Worm (Caenorhabditis elegans) whole organism, midembryonic: Measurements from ENCODE around the gene lgc-28.
"Not testable (repeated sequence)": the region's sequence is repeated elsewhere in the genome, so short reads cannot be mapped to it uniquely, and the experiment has no call there.

Source experiments
- T22C8.4 ChIP-seq: fragments of 200-800 bp; sonication (Bioruptor generic); IDR thresholded peaks from 2 replicates; pipeline ENCODE4 v1.3.6; 2022; ENCODE audit warnings: missing genetic modification characterization, missing compliant biosample characterization
- cog-1 ChIP-seq: sonication (generic microtip); optimal IDR thresholded peaks from 2 replicates; lab custom pipeline; 2016; ENCODE audit warnings: missing genetic modification characterization, missing compliant biosample characterization
- flt-1 ChIP-seq: fragments of 200-800 bp; sonication (Bioruptor generic); IDR thresholded peaks from 2 replicates; pipeline ENCODE4 v1.3.6; 2022; ENCODE audit warnings: missing genetic modification characterization, missing compliant biosample characterization
- klf-2 ChIP-seq: fragments of 200-800 bp; sonication (Bioruptor generic); conservative IDR thresholded peaks from 2 replicates; pipeline ENCODE4 v1.3.6; 2022; ENCODE audit warnings: missing genetic modification reagents, missing genetic modification characterization, missing compliant biosample characterization
- med-1 ChIP-seq: sonication (generic microtip); optimal IDR thresholded peaks from 2 replicates; lab custom pipeline; 2017; ENCODE audit warnings: missing genetic modification characterization, mild to moderate bottlenecking, missing compliant biosample characterization, antibody characterized with exemption, missing genetic modification reagents; ENCODE audit not compliant: insufficient read depth
- ref-1 ChIP-seq: fragments of 200-800 bp; sonication (Bioruptor generic); conservative IDR thresholded peaks from 2 replicates; pipeline ENCODE4 v1.3.6; 2022; ENCODE audit warnings: missing genetic modification reagents, missing genetic modification characterization, missing compliant biosample characterization
- tab-1 ChIP-seq: fragments of 200-800 bp; sonication (Bioruptor generic); IDR thresholded peaks from 2 replicates; pipeline ENCODE4 v1.3.6; 2022; ENCODE audit warnings: missing genetic modification characterization, missing compliant biosample characterization
- ztf-23 ChIP-seq: fragments of 200-800 bp; sonication (Bioruptor generic); IDR thresholded peaks from 2 replicates; pipeline ENCODE4 v1.3.6; 2022; ENCODE audit warnings: missing genetic modification reagents, missing genetic modification characterization, missing compliant biosample characterization
- ztf-29 ChIP-seq: fragments of 200-800 bp; sonication (Bioruptor generic); IDR thresholded peaks from 2 replicates; pipeline ENCODE4 v1.3.6; 2022; ENCODE audit warnings: missing genetic modification reagents, missing genetic modification characterization, missing compliant biosample characterization

lgc-28 gene

ce11 chrII:2624792-2625191 lies at the start of gene lgc-28:
TSS of gene lgc-28 (plus strand) at chrII:2625092.
- TF ChIP-seq cog-1 (tag; lab: Kevin White, UChicago) = no peak
- no peak for TF ChIP-seq med-1 (GFP tag; lab: Kevin White, UChicago)
- no peak for TF ChIP-seq ztf-23 (GFP tag; lab: Robert Waterston, UW)
- TF ChIP-seq klf-2 (GFP tag; lab: Robert Waterston, UW) = no peak
- no peak for TF ChIP-seq ref-1
- no peak for TF ChIP-seq ztf-29 (GFP tag; lab: Robert Waterston, UW)
- TF ChIP-seq T22C8.4 = no peak
- no peak for TF ChIP-seq tab-1 (GFP tag; lab: Robert Waterston, UW)
- TF ChIP-seq flt-1 (GFP tag; lab: Robert Waterston, UW) = no peak

ce11 chrII:2578216-2578615 lies 46.7 kb upstream of the lgc-28 start:
- no peak for TF ChIP-seq ztf-23 (GFP tag; lab: Robert Waterston, UW)
- no peak for TF ChIP-seq tab-1 (GFP tag; lab: Robert Waterston, UW)
- TF ChIP-seq klf-2 (GFP tag; lab: Robert Waterston, UW) = no peak
- TF ChIP-seq flt-1 (GFP tag; lab: Robert Waterston, UW) = no peak
- TF ChIP-seq cog-1 (tag; lab: Kevin White, UChicago) = no peak
- no peak for TF ChIP-seq ref-1
- no peak for TF ChIP-seq med-1 (GFP tag; lab: Kevin White, UChicago)
- no peak for TF ChIP-seq ztf-29 (GFP tag; lab: Robert Waterston, UW)
- TF ChIP-seq T22C8.4 = no peak

- TF ChIP-seq klf-2 (GFP tag; lab: Robert Waterston, UW) (no peak), tab-1 (GFP tag; lab: Robert Waterston, UW) (no peak), ref-1 (no peak), ztf-29 (GFP tag; lab: Robert Waterston, UW) (no peak), T22C8.4 (no peak), flt-1 (GFP tag; lab: Robert Waterston, UW) (no peak), ztf-23 (GFP tag; lab: Robert Waterston, UW) (no peak), cog-1 (tag; lab: Kevin White, UChicago) (no peak), med-1 (GFP tag; lab: Kevin White, UChicago) (no peak)
Observed at ce11 chrII:2583044-2583443, 41.8 kb upstream of the lgc-28 start, which contains the start of gene sri-74. TSS of gene sri-74 (minus strand) at chrII:2583144.

ce11 chrII:2585493-2585892 lies 39.4 kb upstream of the lgc-28 start, which contains the start of gene sri-36:
TSS of gene sri-36 (minus strand) at chrII:2585593.
- no peak for TF ChIP-seq flt-1 (GFP tag; lab: Robert Waterston, UW)
- TF ChIP-seq ztf-23 (GFP tag; lab: Robert Waterston, UW) = no peak
- no peak for TF ChIP-seq T22C8.4
- TF ChIP-seq med-1 (GFP tag; lab: Kevin White, UChicago) = no peak
- no peak for TF ChIP-seq cog-1 (tag; lab: Kevin White, UChicago)
- TF ChIP-seq tab-1 (GFP tag; lab: Robert Waterston, UW) = no peak
- TF ChIP-seq ztf-29 (GFP tag; lab: Robert Waterston, UW) = no peak

ce11 chrII:2586861-2587554 lies 37.9 kb upstream of the lgc-28 start, which contains the start of the genes F33H12.7 and sri-39:
TSS of gene F33H12.7 (minus strand) at chrII:2586911.
TSS of gene sri-39 (plus strand) at chrII:2587504.
- TF ChIP-seq med-1 (GFP tag; lab: Kevin White, UChicago) = no peak
- no peak for TF ChIP-seq tab-1 (GFP tag; lab: Robert Waterston, UW)
- no peak for TF ChIP-seq T22C8.4
- TF ChIP-seq ztf-23 (GFP tag; lab: Robert Waterston, UW) = no peak
- TF ChIP-seq ref-1 = no peak
- no peak for TF ChIP-seq cog-1 (tag; lab: Kevin White, UChicago)
- no peak for TF ChIP-seq ztf-29 (GFP tag; lab: Robert Waterston, UW)
- TF ChIP-seq flt-1 (GFP tag; lab: Robert Waterston, UW) = no peak
- no peak for TF ChIP-seq klf-2 (GFP tag; lab: Robert Waterston, UW)

- not testable (repeated sequence) for TF ChIP-seq ref-1; T22C8.4; tab-1 (GFP tag; lab: Robert Waterston, UW)
Observed at ce11 chrII:2600176-2600575, 24.7 kb upstream of the lgc-28 start, which contains the start of gene F33H12.1. TSS of gene F33H12.1 (plus strand) at chrII:2600476.

- TF ChIP-seq ztf-23 (GFP tag; lab: Robert Waterston, UW) (no peak), cog-1 (tag; lab: Kevin White, UChicago) (no peak), T22C8.4 (no peak), med-1 (GFP tag; lab: Kevin White, UChicago) (no peak), ref-1 (no peak), klf-2 (GFP tag; lab: Robert Waterston, UW) (no peak), flt-1 (GFP tag; lab: Robert Waterston, UW) (no peak), tab-1 (GFP tag; lab: Robert Waterston, UW) (no peak), ztf-29 (GFP tag; lab: Robert Waterston, UW) (no peak)
Observed at ce11 chrII:2600931-2601330, 24.0 kb upstream of the lgc-28 start.

- no peak for TF ChIP-seq med-1 (GFP tag; lab: Kevin White, UChicago)
- TF ChIP-seq flt-1 (GFP tag; lab: Robert Waterston, UW) = no peak
- no peak for TF ChIP-seq T22C8.4
- TF ChIP-seq klf-2 (GFP tag; lab: Robert Waterston, UW) = no peak
- no peak for TF ChIP-seq cog-1 (tag; lab: Kevin White, UChicago)
- no peak for TF ChIP-seq ztf-29 (GFP tag; lab: Robert Waterston, UW)
- TF ChIP-seq ztf-23 (GFP tag; lab: Robert Waterston, UW) = no peak
- no peak for TF ChIP-seq ref-1
- no peak for TF ChIP-seq tab-1 (GFP tag; lab: Robert Waterston, UW)
Observed at ce11 chrII:2605319-2605718, 19.6 kb upstream of the lgc-28 start, which contains the start of gene sri-77. TSS of gene sri-77 (minus strand) at chrII:2605419.
